Worm (Caenorhabditis elegans): ENCODE results near the gene ZK1037.6.
"Not testable (repeated sequence)": the region's sequence is repeated elsewhere in the genome, so short reads cannot be mapped to it uniquely, and the experiment has no call there.

Gene ZK1037.6

ce11 chrV:15327745-15328447 is at the start of gene ZK1037.6:
TSS of gene ZK1037.6 (minus strand) at chrV:15327795.
- TF ChIP-seq egl-27 (tag; optimal IDR thresholded peaks at IDR 0.05) (no peak), elt-2 (tag; optimal IDR thresholded peaks at IDR 0.05) (peak; percentile 90), xbp-1 (tag; optimal IDR thresholded peaks at IDR 0.05) (no peak), jun-1 (tag; optimal IDR thresholded peaks at IDR 0.05) (peak; percentile 27)

DNA sequence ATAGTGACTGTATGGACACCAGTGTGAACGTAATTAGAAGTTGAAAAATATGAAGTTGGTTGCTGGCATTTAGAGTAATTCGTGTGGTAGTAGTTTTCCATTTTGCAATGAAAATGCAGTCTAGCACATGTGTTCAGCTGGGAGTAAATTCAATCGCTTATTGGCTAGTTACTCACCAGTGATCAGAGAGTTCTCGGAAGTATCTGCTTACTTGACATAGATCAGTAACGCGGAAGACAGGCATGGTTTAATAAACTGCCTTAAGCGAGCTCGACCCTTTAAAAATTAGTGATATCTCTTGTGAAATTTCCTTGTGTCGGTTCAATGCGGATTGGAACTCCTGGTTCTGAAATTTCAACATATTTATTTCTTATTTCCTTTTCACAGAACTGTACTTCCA is 48.6 kb upstream of the ZK1037.6 start, which contains the start of gene srh-52:
TSS of gene srh-52 (minus strand) at position 101 of the 400 bp plus-strand sequence.
- TF ChIP-seq aha-1 (tag; optimal IDR thresholded peaks at IDR 0.05) = no peak

DNA sequence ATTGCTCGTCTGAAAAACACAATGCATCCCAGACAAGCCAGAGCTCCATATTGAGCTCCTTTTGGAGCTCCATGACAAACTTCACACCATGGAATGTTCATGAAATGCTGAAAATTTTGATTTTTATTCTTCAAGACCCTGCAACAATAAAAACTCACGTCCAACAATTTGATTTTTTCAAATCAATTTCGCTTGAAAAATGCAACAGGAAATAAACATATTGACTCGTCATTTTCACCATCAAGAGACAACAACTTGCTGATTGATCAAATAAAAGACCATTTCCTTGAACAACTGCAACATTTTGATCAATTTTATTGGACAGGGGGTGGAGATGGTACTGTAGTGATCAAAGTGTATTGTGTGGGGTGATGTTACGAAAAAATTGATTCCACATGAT is 42.1 kb upstream of the ZK1037.6 start, which contains the start of gene nhr-269:
TSS of gene nhr-269 (minus strand) at position 101 of the 400 bp plus-strand sequence.
- TF ChIP-seq xbp-1 (tag; optimal IDR thresholded peaks at IDR 0.05) = no peak
- TF ChIP-seq ceh-8 (GFP tag; optimal IDR thresholded peaks at IDR 0.05) = no peak
- TF ChIP-seq C16A3.4 (tag; optimal IDR thresholded peaks at IDR 0.05) = no peak
- TF ChIP-seq aha-1 (tag; optimal IDR thresholded peaks at IDR 0.05) = no peak
- no peak for TF ChIP-seq nhr-28 (tag; optimal IDR thresholded peaks at IDR 0.05)
- TF ChIP-seq nhr-237 (tag; optimal IDR thresholded peaks at IDR 0.05) = no peak

DNA sequence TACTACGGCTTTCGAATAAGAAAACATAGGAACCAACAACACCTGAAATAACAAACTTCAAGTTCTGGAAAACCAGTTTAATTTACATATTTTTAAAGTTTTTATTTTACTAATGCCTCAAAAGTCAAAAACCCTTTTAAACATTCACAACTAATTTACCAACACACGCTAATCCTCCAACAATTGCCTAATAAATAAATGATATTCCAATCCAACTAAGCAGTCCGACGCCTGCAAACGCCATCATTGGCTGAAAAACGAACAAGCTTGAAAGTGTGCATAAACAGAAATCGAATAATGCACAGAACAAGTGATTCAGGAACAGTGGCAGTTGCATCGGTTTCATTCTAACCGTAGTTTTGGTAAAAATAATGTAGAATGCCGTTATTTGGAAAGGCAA is 40.2 kb upstream of the ZK1037.6 start:
- TF ChIP-seq ces-1 (GFP tag; optimal IDR thresholded peaks at IDR 0.05) = no peak
- TF ChIP-seq snu-23 (GFP tag; optimal IDR thresholded peaks at IDR 0.05) = no peak
- TF ChIP-seq ceh-63 (GFP tag; optimal IDR thresholded peaks at IDR 0.05) = no peak
- TF ChIP-seq nhr-47 (tag; optimal IDR thresholded peaks at IDR 0.05) = no peak
- TF ChIP-seq lin-35 (GFP tag; optimal IDR thresholded peaks at IDR 0.05) = no peak
- no peak for TF ChIP-seq nhr-71 (tag; optimal IDR thresholded peaks at IDR 0.05)
- no peak for TF ChIP-seq pqm-1 (tag; optimal IDR thresholded peaks at IDR 0.05)
- TF ChIP-seq egl-13 (tag; optimal IDR thresholded peaks at IDR 0.05) = no peak
- no peak for TF ChIP-seq hpl-2 (GFP tag; optimal IDR thresholded peaks at IDR 0.05)
- no peak for TF ChIP-seq fkh-10 (GFP tag; optimal IDR thresholded peaks at IDR 0.05)
- TF ChIP-seq pag-3 (tag; optimal IDR thresholded peaks at IDR 0.05; ENCODE audit: borderline replicate concordance, insufficient read depth) = no peak
- TF ChIP-seq snpc-4 (tag; optimal IDR thresholded peaks at IDR 0.05) = no peak
- TF ChIP-seq efl-3 (GFP tag; optimal IDR thresholded peaks at IDR 0.05) = no peak
- TF ChIP-seq nhr-20 (tag; optimal IDR thresholded peaks at IDR 0.05) = no peak
- TF ChIP-seq nhr-84 (tag; optimal IDR thresholded peaks at IDR 0.05) = no peak
- no peak for TF ChIP-seq xbp-1 (tag; optimal IDR thresholded peaks at IDR 0.05)
- TF ChIP-seq sox-4 (tag; optimal IDR thresholded peaks at IDR 0.05) = no peak

DNA sequence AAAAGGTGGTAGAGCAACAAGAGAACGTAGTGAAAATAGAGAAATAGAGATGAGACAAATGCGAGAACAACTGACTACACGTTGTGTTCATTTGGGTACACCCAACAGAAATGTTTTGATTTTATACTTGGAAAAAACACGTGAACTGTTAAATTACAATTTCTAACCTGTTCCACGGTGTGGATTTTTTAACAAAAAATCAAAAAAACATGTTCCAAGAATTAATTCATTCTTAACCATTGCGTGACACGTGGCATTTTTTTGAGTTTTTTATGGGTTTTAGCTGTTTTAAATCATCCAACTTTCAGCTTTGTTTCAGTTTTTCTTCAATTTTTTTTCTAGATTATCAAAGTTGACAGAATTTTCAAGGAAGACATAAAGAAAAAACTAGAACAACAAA is 33.8 kb upstream of the ZK1037.6 start, which contains the start of gene ech-1.1:
TSS of gene ech-1.1 (minus strand) at position 101 of the 400 bp plus-strand sequence.
- TF ChIP-seq blmp-1, ztf-11, nhr-12 (tag; optimal IDR thresholded peaks at IDR 0.05): not testable (repeated sequence)

DNA sequence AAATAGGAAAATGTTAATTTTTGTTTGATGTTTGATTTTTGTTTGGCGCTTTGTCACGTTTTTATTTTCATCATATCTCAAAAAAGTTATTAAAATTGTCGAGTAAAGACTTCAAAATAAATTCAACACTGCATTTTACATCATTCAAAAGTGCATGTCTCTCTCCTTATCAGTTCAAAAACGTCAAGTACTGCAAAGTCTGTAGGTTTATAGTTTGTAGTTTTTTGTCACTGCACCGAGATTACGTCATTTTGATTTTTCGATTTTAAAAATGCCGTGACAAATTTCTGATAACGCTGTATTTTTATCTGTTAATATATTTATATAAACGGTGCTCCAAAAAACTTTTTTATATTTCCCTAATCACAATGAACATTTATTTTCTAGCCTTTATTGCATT is 27.1 kb upstream of the ZK1037.6 start, which contains the start of gene C29F3.7:
TSS of gene C29F3.7 (plus strand) at position 254 of the 400 bp plus-strand sequence.
- TF ChIP-seq fkh-10 (GFP tag; optimal IDR thresholded peaks at IDR 0.05) = no peak
- TF ChIP-seq mdl-1 (tag; optimal IDR thresholded peaks at IDR 0.05) = no peak
- peak; percentile 63 for TF ChIP-seq nhr-20 (tag; optimal IDR thresholded peaks at IDR 0.05)
- no peak for TF ChIP-seq nhr-11 (tag; optimal IDR thresholded peaks at IDR 0.05)
- peak; percentile 98 for TF ChIP-seq elt-2 (tag; optimal IDR thresholded peaks at IDR 0.05)
- no peak for TF ChIP-seq nhr-77 (tag; optimal IDR thresholded peaks at IDR 0.05)
- no peak for TF ChIP-seq vab-15 (tag; optimal IDR thresholded peaks at IDR 0.05)
- TF ChIP-seq lin-35 (GFP tag; optimal IDR thresholded peaks at IDR 0.05) = peak in 1 of 2 experiments; percentile 42
- no peak for TF ChIP-seq efl-1 (optimal IDR thresholded peaks at IDR 0.05)
- TF ChIP-seq efl-1 (GFP tag; optimal IDR thresholded peaks at IDR 0.05 in 1 of 2) = peak in 1 of 2 experiments; percentile 44
- no peak for TF ChIP-seq aly-2 (tag; optimal IDR thresholded peaks at IDR 0.05)
- peak; percentile 55 for TF ChIP-seq pqm-1 (tag; optimal IDR thresholded peaks at IDR 0.05)
- peak; percentile 67 for TF ChIP-seq pax-3 (tag; optimal IDR thresholded peaks at IDR 0.05)
- no peak for TF ChIP-seq aha-1 (tag; optimal IDR thresholded peaks at IDR 0.05)
